Worm (Caenorhabditis elegans) whole organism, L4/young adult: Measurements from ENCODE around the gene Y38E10A.8.

Experiments
- W03F9.2 ChIP-seq: fragments of 150-350 bp; optimal IDR thresholded peaks from 2 replicates; lab custom pipeline; 2014; ENCODE audit warnings: missing biosample characterization, missing genetic modification characterization
- dao-5 ChIP-seq: sonication (generic microtip); optimal IDR thresholded peaks from 2 replicates; lab custom pipeline; 2016; ENCODE audit warnings: missing genotype, missing genetic modification characterization, moderate library complexity, missing compliant biosample characterization
- him-1 ChIP-seq: sonication (generic microtip); optimal IDR thresholded peaks from 2 replicates; lab custom pipeline; 2016; ENCODE audit warnings: missing genotype, missing genetic modification reagents, missing genetic modification characterization, missing compliant biosample characterization

The Y38E10A.8 gene

DNA sequence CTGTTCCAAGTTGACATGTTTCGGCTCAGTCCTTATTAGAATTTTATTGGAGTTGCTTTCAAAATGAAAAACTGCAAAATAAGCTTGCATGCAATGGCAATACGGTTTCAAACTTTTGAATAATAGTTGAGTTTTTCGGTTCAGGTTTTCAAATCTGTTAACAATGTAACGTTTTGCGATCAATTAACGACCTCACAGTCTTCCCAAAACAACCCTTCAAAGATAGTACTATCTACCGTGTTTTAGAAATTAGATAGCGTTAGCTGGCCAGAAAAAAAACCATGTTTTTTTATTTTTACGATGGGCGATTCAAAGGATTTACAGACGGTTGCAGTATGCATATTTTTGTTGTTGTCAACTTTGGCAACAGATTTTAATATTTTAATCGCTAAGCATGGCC lies 23.9 kb downstream of the Y38E10A.8 start, which contains the start of gene Y38E10A.34:
Y38E10A.34 (plus strand) TSS at position 301 of the 400 bp plus-strand sequence.
- TF ChIP-seq him-1 (tag; lab: Kevin White, UChicago) (no peak), dao-5 (tag; lab: Kevin White, UChicago) (no peak), W03F9.2 (tag; lab: Kevin White, UChicago) (no peak)

DNA sequence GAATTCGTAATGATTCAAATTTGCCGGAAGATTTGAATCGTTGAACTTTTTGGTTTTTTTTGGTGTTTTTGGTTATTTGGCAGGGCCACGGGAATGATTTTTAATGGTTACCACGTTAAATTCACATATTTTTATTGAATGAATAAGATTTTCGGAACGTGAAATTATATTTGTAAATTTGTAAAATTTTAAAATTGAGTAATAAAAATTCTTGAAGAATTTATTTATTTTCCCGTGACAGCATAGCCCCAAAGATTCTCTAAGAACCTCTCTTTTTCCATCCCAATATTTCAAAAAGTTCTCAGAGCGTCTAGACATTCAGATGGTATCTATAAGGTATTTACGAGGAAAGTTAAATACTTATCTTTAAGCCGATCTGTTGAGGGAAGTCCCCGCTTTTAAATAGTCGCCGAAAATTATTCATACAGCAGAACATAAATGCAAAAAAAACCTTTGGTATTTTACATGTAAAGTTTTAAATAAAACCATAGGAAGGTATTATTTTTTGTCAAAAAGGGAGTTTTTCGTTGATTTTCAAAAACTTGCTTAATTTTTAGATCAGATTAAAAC lies 27.8 kb downstream of the Y38E10A.8 start, which contains the start of gene Y38E10A.17:
Y38E10A.17 (minus strand) TSS at position 51 of the 570 bp plus-strand sequence.
- TF ChIP-seq W03F9.2 (tag; lab: Kevin White, UChicago) = no peak
- no peak for TF ChIP-seq him-1 (tag; lab: Kevin White, UChicago)
- no peak for TF ChIP-seq dao-5 (tag; lab: Kevin White, UChicago)

DNA sequence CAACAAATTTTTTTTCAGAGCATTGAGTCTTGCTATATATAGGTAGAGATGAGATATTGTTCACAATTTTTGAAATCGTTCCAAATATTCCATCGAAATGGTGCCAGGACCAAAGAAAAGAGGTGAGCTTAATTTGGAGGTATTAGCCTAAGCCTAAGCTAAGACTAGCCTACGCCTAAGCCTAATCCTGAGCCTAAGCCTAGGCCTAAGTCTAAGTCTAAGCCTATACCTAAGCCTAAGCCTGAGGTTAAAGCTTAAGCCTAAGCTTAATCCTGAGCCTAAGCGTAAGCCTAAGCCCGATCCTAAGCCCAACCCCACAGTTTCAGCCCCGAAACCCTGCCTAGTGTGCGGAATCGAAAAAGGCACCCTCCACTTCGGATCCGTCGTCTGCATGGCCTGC lies 29.6 kb downstream of the Y38E10A.8 start, which contains the start of gene nhr-234:
nhr-234 (plus strand) TSS at position 77 of the 400 bp plus-strand sequence.
- no peak for TF ChIP-seq him-1 (tag; lab: Kevin White, UChicago)
- no peak for TF ChIP-seq dao-5 (tag; lab: Kevin White, UChicago)
- no peak for TF ChIP-seq W03F9.2 (tag; lab: Kevin White, UChicago)

DNA sequence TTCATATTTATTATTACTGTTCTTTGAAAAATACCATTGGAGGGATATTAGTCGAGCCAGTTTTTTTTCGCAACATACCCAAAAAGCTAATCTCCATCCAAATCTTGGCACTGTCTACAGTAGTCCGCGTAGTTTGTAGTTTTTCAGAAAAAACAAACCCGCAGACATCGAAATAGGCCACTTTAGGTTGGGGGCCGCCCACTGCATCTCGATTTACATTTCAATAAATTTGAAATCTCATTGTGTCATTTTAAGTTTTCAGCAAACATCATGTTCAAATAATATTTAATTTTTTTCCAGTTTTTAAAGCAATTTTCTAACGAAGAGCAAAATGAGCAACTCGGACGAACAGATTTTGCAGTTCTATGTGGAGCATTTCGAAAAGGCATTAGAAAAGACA lies 33.4 kb downstream of the Y38E10A.8 start, which contains the start of gene nhr-235:
nhr-235 (plus strand) TSS at position 301 of the 400 bp plus-strand sequence.
- TF ChIP-seq dao-5 (tag; lab: Kevin White, UChicago) (no peak), W03F9.2 (tag; lab: Kevin White, UChicago) (no peak), him-1 (tag; lab: Kevin White, UChicago) (no peak)

DNA sequence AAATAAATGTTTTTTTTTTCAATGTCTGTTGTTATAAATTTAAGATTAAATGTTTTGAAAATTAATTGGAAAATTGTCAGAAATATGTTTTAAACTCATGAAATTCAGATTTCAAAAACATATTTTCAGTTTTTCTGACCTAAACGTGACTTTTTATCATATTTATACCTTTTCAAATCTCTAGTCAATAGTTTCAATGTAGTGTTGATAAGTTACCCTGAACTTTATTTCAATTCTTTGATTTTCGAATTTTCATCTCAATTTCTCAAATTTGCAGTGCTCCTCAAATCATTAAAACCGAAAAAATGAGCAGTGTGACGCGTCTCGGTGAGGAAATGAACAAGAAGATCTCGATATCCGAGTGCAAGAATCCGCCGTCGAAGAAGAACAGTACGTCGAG lies 47.4 kb downstream of the Y38E10A.8 start, which contains the start of gene rgs-4:
rgs-4 (plus strand) TSS at position 301 of the 400 bp plus-strand sequence.
- no peak for TF ChIP-seq dao-5 (tag; lab: Kevin White, UChicago)

DNA sequence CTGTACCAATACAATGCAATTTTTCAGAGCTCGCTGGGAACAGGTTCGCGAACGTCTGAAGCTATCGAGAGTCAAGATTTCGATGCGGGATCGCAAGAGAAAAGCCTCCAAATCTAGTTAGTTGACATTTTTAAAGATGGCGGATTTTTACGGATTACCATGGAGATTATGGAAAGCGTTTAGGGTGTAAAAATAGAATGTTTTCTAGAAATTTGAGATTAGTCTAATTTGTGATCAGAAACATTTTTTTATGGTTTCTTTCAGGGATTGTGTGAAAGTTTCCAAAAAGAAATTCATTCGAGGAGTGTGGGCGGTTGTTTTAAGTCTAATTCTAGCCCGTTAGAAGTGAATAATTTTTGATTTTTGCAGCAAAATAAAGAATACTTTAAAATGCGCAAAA lies 48.8 kb downstream of the Y38E10A.8 start:
- TF ChIP-seq him-1 (tag; lab: Kevin White, UChicago) (no peak), W03F9.2 (tag; lab: Kevin White, UChicago) (no peak), dao-5 (tag; lab: Kevin White, UChicago) (no peak)

DNA sequence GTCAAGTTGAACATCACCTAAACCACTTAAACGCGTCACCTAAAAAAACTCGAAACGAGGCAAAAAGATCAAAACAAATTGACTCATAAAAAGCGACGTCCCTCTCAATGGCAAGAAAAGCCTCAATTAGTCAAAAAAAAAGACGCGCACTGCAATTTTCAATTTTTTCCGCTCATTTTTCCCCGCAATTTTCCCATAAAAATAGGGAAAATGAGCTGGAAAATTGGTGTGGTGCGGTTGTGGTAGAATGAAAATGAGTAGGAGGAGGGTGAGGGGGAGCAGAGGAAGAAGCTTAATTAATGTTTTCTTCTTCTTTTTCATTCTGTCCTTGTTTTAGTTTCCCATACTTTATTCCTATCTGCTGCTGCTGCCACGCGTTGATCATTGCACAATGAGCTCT lies 50.6 kb downstream of the Y38E10A.8 start:
- no peak for TF ChIP-seq W03F9.2 (tag; lab: Kevin White, UChicago)
- no peak for TF ChIP-seq dao-5 (tag; lab: Kevin White, UChicago)
- TF ChIP-seq him-1 (tag; lab: Kevin White, UChicago) = no peak
